Fruit fly (Drosophila melanogaster) whole organism, embryonic: Measurements from ENCODE around the gene COX7AL2.

Source experiments
- Abd-B ChIP-seq: fragments of 200-800 bp; sonication (Bioruptor generic); optimal IDR thresholded peaks from 2 replicates; lab custom pipeline; 2018; ENCODE audit warnings: missing biosample characterization, mild to moderate bottlenecking, missing genetic modification characterization, moderate library complexity
- Antp ChIP-seq: fragments of 200-800 bp; sonication (Bioruptor generic); optimal IDR thresholded peaks from 3 replicates; lab custom pipeline; 2016; ENCODE audit warnings: missing biosample characterization, missing genetic modification characterization
- Awh ChIP-seq: fragments of 200-800 bp; sonication (Bioruptor generic); IDR thresholded peaks from 2 replicates; pipeline ENCODE4, ENCODE4 v1.3.6; 2022; ENCODE audit warnings: missing biosample characterization, missing genetic modification characterization
- CG11398 ChIP-seq: fragments of 200-800 bp; sonication (Bioruptor generic); optimal IDR thresholded peaks from 2 replicates; lab custom pipeline; 2016; ENCODE audit warnings: missing biosample characterization, missing genetic modification characterization
- CG1233 ChIP-seq: fragments of 200-800 bp; sonication (Bioruptor generic); optimal IDR thresholded peaks from 4 replicates; lab custom pipeline; 2018; ENCODE audit warnings: missing biosample characterization, mild to moderate bottlenecking, missing genetic modification characterization
- CG15479 ChIP-seq: fragments of 200-800 bp; sonication (Bioruptor generic); optimal IDR thresholded peaks from 3 replicates; lab custom pipeline; 2019; ENCODE audit warnings: missing biosample characterization, mild to moderate bottlenecking, missing genetic modification characterization, moderate library complexity
- CG16779 ChIP-seq: fragments of 200-800 bp; sonication (Bioruptor generic); IDR thresholded peaks from 2 replicates; pipeline ENCODE4 v1.3.6; 2022; ENCODE audit warnings: missing biosample characterization, missing genetic modification characterization
- CG16813 ChIP-seq: fragments of 200-800 bp; sonication (Bioruptor generic); IDR thresholded peaks from 3 replicates; pipeline ENCODE4 v1.3.6; 2022; ENCODE audit warnings: missing biosample characterization, missing genetic modification characterization; ENCODE audit not compliant: partially characterized antibody
- CG17328 ChIP-seq: fragments of 200-800 bp; sonication (Bioruptor generic); IDR thresholded peaks from 2 replicates; pipeline ENCODE4 v1.3.6; 2022; ENCODE audit warnings: missing biosample characterization, missing genetic modification characterization
- CG17361 ChIP-seq: fragments of 200-800 bp; sonication (Bioruptor generic); IDR thresholded peaks from 3 replicates; pipeline ENCODE4 v1.3.6; 2022; ENCODE audit warnings: missing biosample characterization, missing genetic modification characterization
- CG17829 ChIP-seq: fragments of 200-800 bp; optimal IDR thresholded peaks from 2 replicates; lab custom pipeline; 2019; ENCODE audit warnings: missing biosample characterization, mild to moderate bottlenecking, missing genetic modification characterization, moderate library complexity
- CG1792 ChIP-seq: fragments of 200-800 bp; sonication (Bioruptor generic); optimal IDR thresholded peaks from 2 replicates; lab custom pipeline; 2016; ENCODE audit warnings: missing biosample characterization, missing genetic modification characterization
- CG1832 ChIP-seq: fragments of 200-800 bp; sonication (Bioruptor generic); optimal IDR thresholded peaks from 2 replicates; lab custom pipeline; 2017; ENCODE audit warnings: missing biosample characterization, mild to moderate bottlenecking, missing genetic modification characterization, inconsistent platforms
- CG3163 ChIP-seq: fragments of 200-800 bp; sonication (Bioruptor generic); optimal IDR thresholded peaks from 3 replicates; lab custom pipeline; 2016; ENCODE audit warnings: missing biosample characterization, missing genetic modification characterization
- CG32532 ChIP-seq: fragments of 200-800 bp; sonication (Bioruptor generic); IDR thresholded peaks from 2 replicates; pipeline ENCODE4 v1.3.6; 2022; ENCODE audit warnings: missing biosample characterization, missing genetic modification characterization
- CG3407 ChIP-seq: fragments of 200-800 bp; sonication (Bioruptor generic); optimal IDR thresholded peaks from 2 replicates; lab custom pipeline; 2018; ENCODE audit warnings: missing biosample characterization, mild to moderate bottlenecking, missing genetic modification characterization
- CG34376 ChIP-seq: fragments of 200-800 bp; sonication (Bioruptor generic); optimal IDR thresholded peaks from 2 replicates; lab custom pipeline; 2018; ENCODE audit warnings: missing biosample characterization, mild to moderate bottlenecking, missing genetic modification characterization
- CG7786 ChIP-seq: fragments of 200-800 bp; sonication (Bioruptor generic); optimal IDR thresholded peaks from 2 replicates; lab custom pipeline; 2016; ENCODE audit warnings: missing biosample characterization, missing genetic modification characterization
- CG9215 ChIP-seq: fragments of 200-800 bp; sonication (Bioruptor generic); IDR thresholded peaks from 2 replicates; pipeline ENCODE4 v1.3.6; 2022; ENCODE audit warnings: missing biosample characterization, missing genetic modification characterization
- CG9727 ChIP-seq: fragments of 200-800 bp; sonication (Bioruptor generic); optimal IDR thresholded peaks from 3 replicates; lab custom pipeline; 2017; ENCODE audit warnings: missing biosample characterization, mild to moderate bottlenecking, missing genetic modification characterization
- Chrac-16 ChIP-seq: fragments of 200-800 bp; sonication (Bioruptor generic); optimal IDR thresholded peaks from 3 replicates; lab custom pipeline; 2016; ENCODE audit warnings: missing biosample characterization, missing genetic modification characterization
- Dad ChIP-seq: fragments of 200-800 bp; sonication (Bioruptor generic); optimal IDR thresholded peaks from 3 replicates; lab custom pipeline; 2016; ENCODE audit warnings: missing biosample characterization, missing genetic modification characterization
- Deaf1 ChIP-seq: fragments of 200-800 bp; optimal IDR thresholded peaks from 3 replicates; lab custom pipeline; 2019; ENCODE audit warnings: missing biosample characterization, mild to moderate bottlenecking, missing genetic modification characterization, moderate library complexity
- Elba2 ChIP-seq: fragments of 200-800 bp; sonication (Bioruptor generic); optimal IDR thresholded peaks from 3 replicates; lab custom pipeline; 2016; ENCODE audit warnings: missing biosample characterization, missing genetic modification characterization
- Fer2 ChIP-seq: fragments of 200-800 bp; sonication (Bioruptor generic); optimal IDR thresholded peaks from 2 replicates; lab custom pipeline; 2018; ENCODE audit warnings: missing biosample characterization, mild to moderate bottlenecking, missing genetic modification characterization, moderate library complexity
- Hmx ChIP-seq: fragments of 200-800 bp; sonication (Bioruptor generic); optimal IDR thresholded peaks from 2 replicates; lab custom pipeline; 2016; ENCODE audit warnings: missing biosample characterization, missing genetic modification characterization
- Hr39 ChIP-seq: fragments of >200 bp; optimal IDR thresholded peaks from 2 replicates; lab custom pipeline; 2017
- Opbp ChIP-seq: fragments of 200-800 bp; sonication (Bioruptor generic); IDR thresholded peaks from 3 replicates; pipeline ENCODE4 v1.3.6; 2022; ENCODE audit warnings: missing biosample characterization, missing genetic modification characterization; ENCODE audit not compliant: partially characterized antibody
- Scr ChIP-seq: fragments of 200-800 bp; sonication (Bioruptor generic); IDR thresholded peaks from 2 replicates; pipeline ENCODE4 v1.3.6; 2022; ENCODE audit warnings: missing biosample characterization, missing genetic modification characterization; ENCODE audit not compliant: partially characterized antibody
- Side ChIP-seq: fragments of 200-800 bp; sonication (Bioruptor generic); optimal IDR thresholded peaks from 2 replicates; lab custom pipeline; 2016; ENCODE audit warnings: missing biosample characterization, missing genetic modification characterization
- Sry-β ChIP-seq: fragments of 200-800 bp; sonication (Bioruptor generic); optimal IDR thresholded peaks from 2 replicates; lab custom pipeline; 2018; ENCODE audit warnings: missing biosample characterization, mild to moderate bottlenecking, missing genetic modification characterization, moderate library complexity
- Ssrp ChIP-seq: fragments of 200-800 bp; sonication (Bioruptor generic); optimal IDR thresholded peaks from 2 replicates; lab custom pipeline; 2018; ENCODE audit warnings: missing biosample characterization, mild to moderate bottlenecking, missing genetic modification characterization, moderate library complexity
- bbx ChIP-seq: fragments of 200-800 bp; sonication (Bioruptor generic); IDR thresholded peaks from 2 replicates; pipeline ENCODE4 v1.3.6; 2022; ENCODE audit warnings: missing biosample characterization, missing genetic modification characterization; ENCODE audit not compliant: partially characterized antibody
- corto ChIP-seq: fragments of 200-800 bp; sonication (Bioruptor generic); optimal IDR thresholded peaks from 2 replicates; lab custom pipeline; 2016; ENCODE audit warnings: missing biosample characterization, mild to moderate bottlenecking, missing genetic modification characterization, moderate library complexity
- disco-r ChIP-seq: fragments of 200-800 bp; sonication (Bioruptor generic); optimal IDR thresholded peaks from 2 replicates; lab custom pipeline; 2016; ENCODE audit warnings: missing biosample characterization, missing genetic modification characterization
- hkb ChIP-seq, 2 experiments: fragments of 200-800 bp in 1 of 2; fragments of >200 bp in 1 of 2; sonication (Bioruptor generic) in 1 of 2; IDR thresholded peaks in 1 of 2; optimal IDR thresholded peaks in 1 of 2; 2 replicates each; pipeline versions ENCODE4 v1.3.6 to Lab custom; 2017 to 2022; ENCODE audit warnings: missing biosample characterization in 1 of 2, missing genetic modification characterization in 1 of 2
- ind ChIP-seq: fragments of 200-800 bp; sonication (Bioruptor generic); optimal IDR thresholded peaks from 3 replicates; lab custom pipeline; 2016; ENCODE audit warnings: missing biosample characterization, missing genetic modification characterization
- lov ChIP-seq, 2 experiments: fragments of 200-800 bp in 1 of 2; fragments of >200 bp in 1 of 2; sonication (Bioruptor generic) in 1 of 2; IDR thresholded peaks in 1 of 2; optimal IDR thresholded peaks in 1 of 2; 2 replicates in 1 of 2; 3 replicates in 1 of 2; pipeline versions ENCODE4 v1.3.6 to Lab custom; 2017 to 2022; ENCODE audit warnings: missing biosample characterization in 1 of 2, missing genetic modification characterization in 1 of 2
- mirr ChIP-seq: fragments of 200-800 bp; sonication (Bioruptor generic); optimal IDR thresholded peaks from 3 replicates; lab custom pipeline; 2018; ENCODE audit warnings: missing biosample characterization, mild to moderate bottlenecking, missing genetic modification characterization
- pita ChIP-seq: fragments of 200-800 bp; sonication (Bioruptor generic); optimal IDR thresholded peaks from 2 replicates; lab custom pipeline; 2017; ENCODE audit warnings: missing biosample characterization, mild to moderate bottlenecking, missing genetic modification characterization
- prd ChIP-seq, 3 experiments: fragments of >200 bp in 2 of 3; fragments of 200-800 bp in 1 of 3; sonication (Bioruptor generic) in 1 of 3; optimal IDR thresholded peaks in 2 of 3; IDR thresholded peaks in 1 of 3; 2 replicates in 2 of 3; 3 replicates in 1 of 3; pipeline versions ENCODE4 v1.3.6 to Lab custom; 2017 to 2022; ENCODE audit warnings: missing biosample characterization in 1 of 3, missing genetic modification characterization in 1 of 3
- sens-2 ChIP-seq: fragments of 200-800 bp; sonication (Bioruptor generic); IDR thresholded peaks from 2 replicates; pipeline ENCODE4 v1.3.6; 2022; ENCODE audit warnings: missing biosample characterization, missing genetic modification characterization
- sim ChIP-seq: fragments of 200-800 bp; sonication (Bioruptor generic); IDR thresholded peaks from 2 replicates; pipeline ENCODE4 v1.3.6; 2022; ENCODE audit warnings: missing biosample characterization, missing genetic modification characterization
- ssp ChIP-seq: fragments of 200-800 bp; sonication (Bioruptor generic); IDR thresholded peaks from 2 replicates; pipeline ENCODE4 v1.3.6; 2022; ENCODE audit warnings: missing biosample characterization, missing genetic modification characterization
- tio ChIP-seq: fragments of 200-800 bp; sonication (Bioruptor generic); optimal IDR thresholded peaks from 2 replicates; lab custom pipeline; 2017; ENCODE audit warnings: missing biosample characterization, missing genetic modification characterization, inconsistent platforms
- tna ChIP-seq: fragments of 200-800 bp; sonication (Bioruptor generic); IDR thresholded peaks from 2 replicates; pipeline ENCODE4 v1.3.6; 2022; ENCODE audit warnings: missing biosample characterization, missing genetic modification characterization; ENCODE audit not compliant: partially characterized antibody
- tup ChIP-seq: fragments of 200-800 bp; sonication (Bioruptor generic); optimal IDR thresholded peaks from 2 replicates; lab custom pipeline; 2016; ENCODE audit warnings: missing biosample characterization, mild to moderate bottlenecking, missing genetic modification characterization, moderate library complexity
- wdn ChIP-seq: fragments of 200-800 bp; sonication (Bioruptor generic); IDR thresholded peaks from 2 replicates; pipeline ENCODE4 v1.3.6; 2022; ENCODE audit warnings: missing biosample characterization, missing genetic modification characterization
- z ChIP-seq: fragments of 200-800 bp; sonication (Bioruptor generic); IDR thresholded peaks from 3 replicates; pipeline ENCODE4 v1.3.6; 2022; ENCODE audit warnings: missing biosample characterization, missing genetic modification characterization
- zen2 ChIP-seq: fragments of 200-800 bp; sonication (Bioruptor generic); IDR thresholded peaks from 3 replicates; pipeline ENCODE4 v1.3.6; 2022; ENCODE audit warnings: missing biosample characterization, missing genetic modification characterization; ENCODE audit not compliant: partially characterized antibody

COX7AL2 gene

dm6 chr2L:2193357-2193780 lies 4.3 kb downstream of the COX7AL2 start (continued):
- no peak for TF ChIP-seq Fer2 (tag; lab: Kevin White, UChicago)
- no peak for TF ChIP-seq zen2
- peak; percentile 28 for TF ChIP-seq CG1233
- TF ChIP-seq Hr39 (lab: Kevin White, UChicago) = no peak
- TF ChIP-seq CG9727 (GFP tag; lab: Kevin White, UChicago) = peak; percentile 16
- TF ChIP-seq CG7786 (GFP tag; lab: Kevin White, UChicago) = no peak
- no peak for TF ChIP-seq bbx
- TF ChIP-seq CG9215 (GFP tag; lab: Robert Waterston, UW) = no peak
- no peak for TF ChIP-seq ssp (GFP tag; lab: Robert Waterston, UW)
- no peak for TF ChIP-seq Awh (GFP tag; lab: Robert Waterston, UW)
- TF ChIP-seq mirr (GFP tag; lab: Kevin White, UChicago) = peak; percentile 79
- TF ChIP-seq Scr = no peak
- TF ChIP-seq CG16779 = no peak
- TF ChIP-seq CG1832 (GFP tag; lab: Kevin White, UChicago) = peak; percentile 96
- TF ChIP-seq CG11398 (GFP tag; lab: Kevin White, UChicago) = peak; percentile 29
- no peak for TF ChIP-seq CG32532 (GFP tag; lab: Robert Waterston, UW)
- no peak for TF ChIP-seq Elba2 (GFP tag; lab: Kevin White, UChicago)
- peak; percentile 79 for TF ChIP-seq hkb (optimal IDR thresholded peaks at IDR 0.05; lab: Kevin White, UChicago)
- no peak for TF ChIP-seq hkb (GFP tag; IDR thresholded peaks at IDR 0.05; lab: Robert Waterston, UW)
- TF ChIP-seq disco-r (GFP tag; lab: Kevin White, UChicago) = peak; percentile 15
- no peak for TF ChIP-seq ind (GFP tag; lab: Kevin White, UChicago)
- TF ChIP-seq CG1792 (GFP tag; lab: Kevin White, UChicago) = no peak
- TF ChIP-seq Deaf1 = peak; percentile 83
- peak; percentile 47 for TF ChIP-seq Abd-B (GFP tag; lab: Kevin White, UChicago)
- peak; percentile 47 for TF ChIP-seq Dad (GFP tag; lab: Kevin White, UChicago)
- no peak for TF ChIP-seq prd (optimal IDR thresholded peaks at IDR 0.05; lab: Kevin White, UChicago)
- no peak for TF ChIP-seq prd (GFP tag; IDR thresholded peaks at IDR 0.05; lab: Robert Waterston, UW)
- no peak for TF ChIP-seq sim (GFP tag; lab: Robert Waterston, UW)
- peak; percentile 58 for TF ChIP-seq Side
- no peak for TF ChIP-seq Ssrp (tag; lab: Kevin White, UChicago)
- TF ChIP-seq CG15479 (GFP tag; lab: Kevin White, UChicago) = no peak
- TF ChIP-seq tio (GFP tag; lab: Kevin White, UChicago) = no peak
- TF ChIP-seq wdn (GFP tag; lab: Robert Waterston, UW) = no peak
- no peak for TF ChIP-seq sens-2
- TF ChIP-seq CG17361 = no peak
- no peak for TF ChIP-seq corto (GFP tag; lab: Kevin White, UChicago)
- no peak for TF ChIP-seq Hmx
- no peak for TF ChIP-seq tna
- no peak for TF ChIP-seq pita
- no peak for TF ChIP-seq tup (GFP tag; lab: Kevin White, UChicago)
- TF ChIP-seq Opbp = no peak
- peak; percentile 33 for TF ChIP-seq CG17829 (tag; lab: Kevin White, UChicago)
- TF ChIP-seq Chrac-16 (GFP tag; lab: Kevin White, UChicago) = no peak
- no peak for TF ChIP-seq z
- TF ChIP-seq CG3407 = no peak
- peak; percentile 35 for TF ChIP-seq CG3163
- peak; percentile 84 for TF ChIP-seq CG34376
- TF ChIP-seq CG17328 (GFP tag; lab: Robert Waterston, UW) = no peak
- TF ChIP-seq Antp (GFP tag; lab: Kevin White, UChicago) = peak; percentile 18
- TF ChIP-seq Sry-β (GFP tag; lab: Kevin White, UChicago) = peak; percentile 69
- TF ChIP-seq CG16813 (GFP tag; lab: Robert Waterston, UW) = no peak
- TF ChIP-seq lov (optimal IDR thresholded peaks at IDR 0.05; lab: Kevin White, UChicago) = no peak
- no peak for TF ChIP-seq lov (GFP tag; IDR thresholded peaks at IDR 0.05; lab: Robert Waterston, UW)
